Worm (Caenorhabditis elegans) whole organism, midembryonic: ENCODE measurements around the gene djr-1.1.

Source experiments
- T22C8.4 ChIP-seq: fragments of 200-800 bp; sonication (Bioruptor generic); IDR thresholded peaks from 2 replicates; pipeline ENCODE4 v1.3.6; 2022; ENCODE audit warnings: missing genetic modification characterization, missing compliant biosample characterization
- cog-1 ChIP-seq: sonication (generic microtip); optimal IDR thresholded peaks from 2 replicates; lab custom pipeline; 2016; ENCODE audit warnings: missing genetic modification characterization, missing compliant biosample characterization
- flt-1 ChIP-seq: fragments of 200-800 bp; sonication (Bioruptor generic); IDR thresholded peaks from 2 replicates; pipeline ENCODE4 v1.3.6; 2022; ENCODE audit warnings: missing genetic modification characterization, missing compliant biosample characterization
- klf-2 ChIP-seq: fragments of 200-800 bp; sonication (Bioruptor generic); conservative IDR thresholded peaks from 2 replicates; pipeline ENCODE4 v1.3.6; 2022; ENCODE audit warnings: missing genetic modification reagents, missing genetic modification characterization, missing compliant biosample characterization
- med-1 ChIP-seq: sonication (generic microtip); optimal IDR thresholded peaks from 2 replicates; lab custom pipeline; 2017; ENCODE audit warnings: missing genetic modification characterization, mild to moderate bottlenecking, missing compliant biosample characterization, antibody characterized with exemption, missing genetic modification reagents; ENCODE audit not compliant: insufficient read depth
- ref-1 ChIP-seq: fragments of 200-800 bp; sonication (Bioruptor generic); conservative IDR thresholded peaks from 2 replicates; pipeline ENCODE4 v1.3.6; 2022; ENCODE audit warnings: missing genetic modification reagents, missing genetic modification characterization, missing compliant biosample characterization
- tab-1 ChIP-seq: fragments of 200-800 bp; sonication (Bioruptor generic); IDR thresholded peaks from 2 replicates; pipeline ENCODE4 v1.3.6; 2022; ENCODE audit warnings: missing genetic modification characterization, missing compliant biosample characterization
- ztf-29 ChIP-seq: fragments of 200-800 bp; sonication (Bioruptor generic); IDR thresholded peaks from 2 replicates; pipeline ENCODE4 v1.3.6; 2022; ENCODE audit warnings: missing genetic modification reagents, missing genetic modification characterization, missing compliant biosample characterization

DNA sequence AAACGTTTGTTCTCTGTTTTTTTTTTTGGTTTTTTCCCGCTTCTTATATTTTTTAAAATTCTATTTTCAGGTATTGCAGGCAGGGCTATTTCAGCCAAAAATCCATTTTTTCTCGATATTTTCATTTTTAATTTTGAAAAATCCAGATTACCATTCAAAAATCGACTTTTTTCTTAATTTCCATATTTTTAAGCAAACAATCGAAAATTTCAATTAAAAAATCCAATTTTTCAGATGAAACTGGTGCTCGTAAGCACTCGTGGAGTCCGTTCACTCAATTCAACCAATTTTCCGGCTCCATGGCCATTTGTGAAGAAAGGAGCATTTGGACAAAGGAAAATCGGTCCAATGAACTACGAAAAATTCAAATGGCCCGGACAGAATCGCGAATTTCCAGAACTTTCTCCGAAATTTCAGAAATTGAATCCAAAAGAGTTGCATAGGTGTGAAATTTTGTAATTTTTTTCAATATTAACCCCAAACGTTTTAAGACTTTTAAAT lies 1.6 kb upstream of the djr-1.1 start, which contains the start of gene mrpl-41:
- TF ChIP-seq flt-1 (GFP tag; lab: Robert Waterston, UW) (no peak), tab-1 (GFP tag; lab: Robert Waterston, UW) (no peak), ztf-29 (GFP tag; lab: Robert Waterston, UW) (no peak), med-1 (GFP tag; lab: Kevin White, UChicago) (no peak), T22C8.4 (GFP tag; lab: Robert Waterston, UW) (no peak), cog-1 (tag; lab: Kevin White, UChicago) (no peak), ref-1 (GFP tag; lab: Robert Waterston, UW) (no peak), klf-2 (GFP tag; lab: Robert Waterston, UW) (no peak)
